Fruit fly (Drosophila melanogaster) whole organism, wandering third instar larva: ENCODE results near the gene Kdsr.

ENCODE experiments used
- CG32264 ChIP-seq: fragments of 200-800 bp; sonication (Bioruptor generic); optimal IDR thresholded peaks from 2 replicates; lab custom pipeline; 2016; ENCODE audit warnings: missing biosample characterization, missing genetic modification characterization
- Dif ChIP-seq: fragments of 200-275, 200-300 bp; sonication (Bioruptor generic); optimal IDR thresholded peaks from 2 replicates; lab custom pipeline; 2018; ENCODE audit warnings: missing biosample characterization, missing genetic modification characterization; ENCODE audit not compliant: partially characterized antibody
- GATAd ChIP-seq: sonication (Bioruptor generic); optimal IDR thresholded peaks from 2 replicates; lab custom pipeline; 2016; ENCODE audit warnings: missing biosample characterization, missing genetic modification characterization
- Hnf4 ChIP-seq: fragments of 200-800 bp; sonication (Bioruptor generic); optimal IDR thresholded peaks from 2 replicates; lab custom pipeline; 2016; ENCODE audit warnings: missing biosample characterization, mild to moderate bottlenecking, missing genetic modification characterization
- dsf ChIP-seq: sonication (Bioruptor generic); optimal IDR thresholded peaks from 2 replicates; lab custom pipeline; 2016; ENCODE audit warnings: missing biosample characterization, missing genetic modification characterization, borderline replicate concordance
- lola ChIP-seq: fragments of >200 bp; optimal IDR thresholded peaks from 2 replicates; lab custom pipeline; 2017; ENCODE audit warnings: missing biosample characterization, missing genetic modification characterization
- pan ChIP-seq: fragments of >200 bp; optimal IDR thresholded peaks from 2 replicates; lab custom pipeline; 2017
- sv ChIP-seq: fragments of 200-800 bp; sonication (Bioruptor generic); optimal IDR thresholded peaks from 3 replicates; lab custom pipeline; 2016; ENCODE audit warnings: missing biosample characterization, missing genetic modification characterization
- woc ChIP-seq: sonication (Bioruptor generic); optimal IDR thresholded peaks from 2 replicates; lab custom pipeline; 2016; ENCODE audit warnings: missing biosample characterization, mild to moderate bottlenecking, missing genetic modification characterization

DNA sequence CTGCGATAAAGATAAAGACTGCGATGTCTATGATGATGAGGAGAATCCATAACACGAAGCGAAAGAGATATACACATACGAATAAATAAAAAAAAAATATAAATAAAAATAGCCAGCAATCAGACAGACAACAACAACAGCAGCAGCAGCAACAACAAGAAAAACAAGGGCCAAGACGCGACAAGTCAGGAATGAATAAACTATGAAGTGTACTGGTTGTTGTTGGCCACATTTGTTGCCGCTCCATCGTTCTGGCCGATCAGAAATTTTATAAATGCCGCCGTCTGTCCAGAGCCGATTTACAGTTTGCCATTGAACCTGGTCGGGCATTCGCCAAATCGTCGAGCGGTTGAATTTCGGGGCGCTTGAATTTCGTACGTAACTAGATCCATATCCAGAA is 25.0 kb downstream of the Kdsr start, which contains the start of gene Jhbp7:
- TF ChIP-seq woc (GFP tag; lab: Kevin White, UChicago): no peak
- no peak for TF ChIP-seq lola
- TF ChIP-seq GATAd (GFP tag; lab: Kevin White, UChicago): no peak
- no peak for TF ChIP-seq Dif (GFP tag; lab: Kevin White, UChicago)
- TF ChIP-seq Hnf4 (GFP tag; lab: Kevin White, UChicago): no peak
- no peak for TF ChIP-seq CG32264 (GFP tag; lab: Kevin White, UChicago)
- no peak for TF ChIP-seq sv (GFP tag; lab: Kevin White, UChicago)
- TF ChIP-seq pan (lab: Kevin White, UChicago): no peak
- TF ChIP-seq dsf (GFP tag; lab: Kevin White, UChicago): no peak
